Worm (Caenorhabditis elegans) whole organism, mixed stage, embryonic: ENCODE results near the gene zim-1.

Source experiments
- M03D4.4 ChIP-seq: sonication (generic microtip); optimal IDR thresholded peaks from 2 replicates; lab custom pipeline; 2017; ENCODE audit warnings: mild to moderate bottlenecking, missing genetic modification characterization, missing compliant biosample characterization
- bed-3 ChIP-seq: fragments of 200-800 bp; sonication (Bioruptor generic); optimal IDR thresholded peaks from 3 replicates; lab custom pipeline; 2018; ENCODE audit warnings: mild to moderate bottlenecking, missing genetic modification characterization, moderate library complexity, missing compliant biosample characterization
- blmp-1 ChIP-seq: fragments of 150-350 bp; optimal IDR thresholded peaks from 2 replicates; lab custom pipeline; 2014; ENCODE audit warnings: missing biosample characterization, missing genetic modification characterization
- ceh-39 ChIP-seq: fragments of 150-350 bp; optimal IDR thresholded peaks from 2 replicates; lab custom pipeline; 2014; ENCODE audit warnings: missing biosample characterization, missing genetic modification characterization
- ceh-43 ChIP-seq: fragments of 200-800 bp; sonication (Bioruptor generic); optimal IDR thresholded peaks from 2 replicates; lab custom pipeline; 2018; ENCODE audit warnings: mild to moderate bottlenecking, missing genetic modification characterization, moderate library complexity, missing compliant biosample characterization
- ceh-83 ChIP-seq: fragments of 200-800 bp; sonication (Bioruptor generic); optimal IDR thresholded peaks from 2 replicates; lab custom pipeline; 2018; ENCODE audit warnings: mild to moderate bottlenecking, missing genetic modification characterization, missing compliant biosample characterization
- ces-1 ChIP-seq: fragments of 150-350 bp; optimal IDR thresholded peaks from 2 replicates; lab custom pipeline; 2014; ENCODE audit warnings: missing biosample characterization, missing genetic modification reagents, missing genetic modification characterization
- cnd-1 ChIP-seq: fragments of 200-800 bp; sonication (Bioruptor generic); optimal IDR thresholded peaks from 2 replicates; lab custom pipeline; 2018; ENCODE audit warnings: mild to moderate bottlenecking, missing genetic modification characterization, missing compliant biosample characterization
- drap-1 ChIP-seq: fragments of 200-800 bp; sonication (Bioruptor generic); optimal IDR thresholded peaks from 3 replicates; lab custom pipeline; 2018; ENCODE audit warnings: mild to moderate bottlenecking, missing genetic modification characterization, missing compliant biosample characterization
- elt-3 ChIP-seq: fragments of 150-350 bp; optimal IDR thresholded peaks from 2 replicates; lab custom pipeline; 2014; ENCODE audit warnings: missing biosample characterization, missing genetic modification characterization
- ham-2 ChIP-seq: fragments of 200-800 bp; sonication (Bioruptor generic); optimal IDR thresholded peaks from 2 replicates; lab custom pipeline; 2018; ENCODE audit warnings: mild to moderate bottlenecking, missing genetic modification characterization, missing compliant biosample characterization
- hlh-1 ChIP-seq: fragments of 150-350 bp; optimal IDR thresholded peaks from 2 replicates; lab custom pipeline; 2014; ENCODE audit warnings: missing biosample characterization, missing genetic modification reagents, missing genetic modification characterization
- lin-13 ChIP-seq: fragments of 150-350 bp; optimal IDR thresholded peaks from 2 replicates; lab custom pipeline; 2014; ENCODE audit warnings: missing biosample characterization, missing genetic modification characterization
- lin-32 ChIP-seq: fragments of 200-800 bp; sonication (Bioruptor generic); optimal IDR thresholded peaks from 2 replicates; lab custom pipeline; 2018; ENCODE audit warnings: mild to moderate bottlenecking, missing genetic modification characterization, missing compliant biosample characterization
- lsy-2 ChIP-seq: fragments of 150-350 bp; optimal IDR thresholded peaks from 2 replicates; lab custom pipeline; 2014; ENCODE audit warnings: missing biosample characterization, missing genetic modification characterization
- mab-5 ChIP-seq: fragments of 150-350 bp; optimal IDR thresholded peaks from 2 replicates; lab custom pipeline; 2014; ENCODE audit warnings: missing biosample characterization, missing genetic modification characterization
- mls-2 ChIP-seq: sonication (generic microtip); optimal IDR thresholded peaks from 2 replicates; lab custom pipeline; 2016; ENCODE audit warnings: mild to moderate bottlenecking, missing genetic modification characterization, moderate library complexity, missing compliant biosample characterization
- nhr-12 ChIP-seq: fragments of 150-350 bp; optimal IDR thresholded peaks from 2 replicates; lab custom pipeline; 2014; ENCODE audit warnings: missing biosample characterization, missing genetic modification characterization
- nhr-2 ChIP-seq: fragments of 150-350 bp; optimal IDR thresholded peaks from 2 replicates; lab custom pipeline; 2014; ENCODE audit warnings: missing biosample characterization, missing genetic modification characterization
- nhr-237 ChIP-seq: fragments of 150-350 bp; optimal IDR thresholded peaks from 2 replicates; lab custom pipeline; 2014; ENCODE audit warnings: missing biosample characterization, missing genetic modification characterization
- nhr-28 ChIP-seq: fragments of 150-350 bp; optimal IDR thresholded peaks from 2 replicates; lab custom pipeline; 2014; ENCODE audit warnings: missing biosample characterization, missing genetic modification characterization
- nhr-76 ChIP-seq: sonication (generic microtip); optimal IDR thresholded peaks from 2 replicates; lab custom pipeline; 2017; ENCODE audit warnings: missing biosample characterization, missing genetic modification characterization
- pha-4 ChIP-seq: fragments of 150-350 bp; optimal IDR thresholded peaks from 2 replicates; lab custom pipeline; 2018; ENCODE audit warnings: missing biosample characterization, missing genetic modification reagents, missing genetic modification characterization
- sem-2 ChIP-seq: fragments of 200-800 bp; sonication (Bioruptor generic); optimal IDR thresholded peaks from 2 replicates; lab custom pipeline; 2018; ENCODE audit warnings: mild to moderate bottlenecking, missing genetic modification characterization, missing compliant biosample characterization
- snpc-4 ChIP-seq: fragments of 150-350 bp; optimal IDR thresholded peaks from 2 replicates; lab custom pipeline; 2014; ENCODE audit warnings: missing biosample characterization, missing genetic modification characterization
- tbx-8 ChIP-seq: fragments of 200-800 bp; sonication (Bioruptor generic); optimal IDR thresholded peaks from 2 replicates; lab custom pipeline; 2018; ENCODE audit warnings: mild to moderate bottlenecking, missing genetic modification characterization, moderate library complexity, missing compliant biosample characterization
- unc-120 ChIP-seq: sonication (generic microtip); optimal IDR thresholded peaks from 2 replicates; lab custom pipeline; 2017; ENCODE audit warnings: missing genetic modification characterization, missing compliant biosample characterization; ENCODE audit not compliant: poor library complexity, severe bottlenecking
- unc-39 ChIP-seq: fragments of 150-350 bp; optimal IDR thresholded peaks from 2 replicates; lab custom pipeline; 2014; ENCODE audit warnings: missing biosample characterization, missing genetic modification characterization
- unc-62 ChIP-seq: fragments of 150-350 bp; optimal IDR thresholded peaks from 2 replicates; lab custom pipeline; 2014; ENCODE audit warnings: missing biosample characterization, missing genetic modification reagents, missing genetic modification characterization
- zip-8 ChIP-seq: fragments of 150-350 bp; optimal IDR thresholded peaks from 2 replicates; lab custom pipeline; 2014; ENCODE audit warnings: missing biosample characterization, missing genetic modification characterization
- ztf-11 ChIP-seq: fragments of 150-350 bp; optimal IDR thresholded peaks from 2 replicates; lab custom pipeline; 2014; ENCODE audit warnings: missing biosample characterization, missing genetic modification characterization

The zim-1 gene

DNA sequence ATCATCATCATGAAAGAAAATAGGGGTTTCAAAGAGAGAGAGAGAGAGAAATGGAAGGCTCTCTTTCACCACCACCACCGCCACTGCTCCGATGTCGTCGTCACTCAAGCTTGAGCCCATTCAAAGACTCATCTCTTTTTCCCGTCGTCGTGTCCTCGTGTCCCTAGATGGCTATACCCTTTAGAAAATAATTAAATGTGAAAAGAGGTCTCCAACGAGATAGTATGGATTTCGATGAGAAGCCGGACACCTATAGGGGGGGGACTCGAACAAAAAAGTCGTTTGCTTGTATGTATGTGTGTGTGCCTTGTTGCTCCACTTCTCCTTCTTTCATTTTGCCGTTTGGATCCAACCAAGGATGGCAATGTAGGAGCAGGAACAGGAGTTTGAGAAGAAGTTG lies 41.9 kb upstream of the zim-1 start:
- TF ChIP-seq hlh-1 (tag; lab: Kevin White, UChicago) = no peak
- TF ChIP-seq unc-120 = peak; percentile 0
- TF ChIP-seq ces-1 = peak; percentile 70
- peak; percentile 4 for TF ChIP-seq unc-62 (GFP tag; lab: Kevin White, UChicago)

DNA sequence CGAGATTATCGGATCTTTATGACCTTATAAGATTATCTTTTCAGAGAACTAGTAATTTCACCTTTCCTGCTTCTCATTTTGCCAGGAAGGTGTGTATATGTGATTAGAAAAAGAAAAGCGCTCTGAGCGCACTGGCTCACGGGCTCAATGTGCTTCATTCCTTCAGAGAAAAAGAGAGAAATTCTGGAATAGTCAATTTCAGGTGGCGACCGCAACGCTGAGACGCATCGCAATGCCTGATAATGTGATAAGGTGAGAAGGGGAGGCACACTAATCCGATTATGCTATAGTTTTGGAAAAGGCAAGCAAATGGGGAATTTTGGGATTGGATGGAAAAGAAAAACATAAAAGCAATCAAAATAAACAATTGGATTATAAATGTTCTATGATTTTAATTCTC lies 40.9 kb upstream of the zim-1 start:
- TF ChIP-seq nhr-2 (tag; lab: Kevin White, UChicago) (no peak), ces-1 (peak; percentile 55)

DNA sequence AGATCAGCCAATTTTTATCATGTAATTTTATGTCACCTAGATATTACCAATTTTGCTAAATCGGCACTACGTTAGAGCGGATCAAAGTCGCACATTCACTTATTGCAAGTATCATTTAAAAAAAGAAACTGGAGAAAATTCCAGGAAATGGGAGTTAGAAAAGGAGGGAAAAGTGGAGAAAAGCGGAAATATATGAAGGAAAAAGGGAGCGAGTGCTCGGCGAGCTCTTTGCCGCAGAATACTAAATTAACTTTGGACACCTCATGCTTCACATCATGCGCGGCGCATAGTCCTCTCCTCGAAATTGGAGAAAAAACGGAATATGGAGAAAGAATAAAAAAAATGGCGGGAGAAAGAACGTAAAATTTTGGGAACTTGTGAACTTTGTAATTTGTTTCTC lies 39.3 kb upstream of the zim-1 start:
- TF ChIP-seq ceh-39 (tag; lab: Kevin White, UChicago) (no peak), ces-1 (peak; percentile 68)

DNA sequence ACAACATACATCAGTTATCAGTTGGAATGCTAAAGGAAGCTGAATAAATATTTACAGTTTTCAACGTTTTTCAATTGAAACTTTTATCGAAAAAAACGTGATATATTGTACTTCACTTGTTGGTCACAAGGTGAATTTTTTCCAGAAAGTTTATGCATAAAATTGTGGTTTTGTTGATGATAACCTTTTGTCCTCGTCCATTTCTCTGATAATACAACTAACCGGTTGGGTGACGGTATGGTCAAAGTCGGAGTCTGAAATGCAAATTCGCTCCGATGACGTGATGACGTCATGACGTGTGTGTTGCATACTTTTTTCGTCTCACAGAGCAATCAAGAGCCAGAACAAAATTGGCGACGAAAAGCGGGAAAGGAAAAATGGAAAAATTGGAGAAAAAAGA lies 35.5 kb upstream of the zim-1 start:
- TF ChIP-seq ceh-83 (no peak), zip-8 (tag; lab: Kevin White, UChicago) (peak; percentile 70), unc-62 (GFP tag; lab: Kevin White, UChicago) (no peak), ces-1 (no peak), ztf-11 (no peak)

DNA sequence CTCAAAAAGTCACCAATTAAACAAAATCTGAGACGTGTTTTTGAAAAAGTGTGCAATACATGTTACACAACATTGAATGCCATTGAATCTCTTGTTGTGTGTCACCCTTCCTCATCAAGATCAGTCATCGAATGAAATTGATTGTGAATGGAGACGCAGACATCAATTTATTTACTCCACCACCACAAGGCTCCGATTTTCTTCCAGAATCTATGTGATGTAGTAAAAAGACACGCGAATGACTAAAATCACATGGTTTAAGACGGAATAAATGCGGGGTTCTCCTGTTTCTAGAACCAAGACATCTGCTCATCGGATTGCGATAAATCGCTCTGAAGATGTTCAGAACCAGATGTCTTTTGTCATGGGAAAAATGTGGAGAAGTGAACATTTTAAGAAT lies 34.1 kb upstream of the zim-1 start:
- TF ChIP-seq mab-5 (tag; lab: Kevin White, UChicago) = no peak
- peak; percentile 73 for TF ChIP-seq unc-62 (GFP tag; lab: Kevin White, UChicago)

DNA sequence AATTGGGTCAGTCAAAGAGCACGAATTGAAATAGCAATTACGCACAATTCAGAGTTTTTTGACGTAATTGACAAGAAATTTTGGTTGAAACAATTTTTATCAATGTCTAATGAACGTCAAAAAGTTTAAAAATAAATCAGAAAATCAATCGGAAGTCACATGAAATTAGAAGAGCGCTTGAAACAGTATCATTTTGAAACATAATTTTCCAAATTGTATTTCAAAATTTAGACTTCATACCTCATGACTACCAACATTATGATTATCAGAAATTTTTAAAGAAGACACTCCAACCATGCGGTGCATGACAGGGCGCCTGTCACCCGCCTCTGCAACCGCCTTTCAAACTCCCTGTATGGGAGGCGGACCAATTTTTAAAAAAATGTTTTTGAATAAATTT lies 33.6 kb upstream of the zim-1 start:
- no peak for TF ChIP-seq ham-2 (GFP tag; lab: Kevin White, UChicago)
- TF ChIP-seq bed-3 (GFP tag; lab: Kevin White, UChicago) = no peak
- TF ChIP-seq lsy-2 (tag; lab: Kevin White, UChicago) = no peak
- no peak for TF ChIP-seq ces-1
- no peak for TF ChIP-seq nhr-28 (tag; lab: Kevin White, UChicago)
- TF ChIP-seq elt-3 (tag; lab: Kevin White, UChicago) = no peak
- no peak for TF ChIP-seq drap-1
- no peak for TF ChIP-seq zip-8 (tag; lab: Kevin White, UChicago)
- TF ChIP-seq nhr-237 (tag; lab: Kevin White, UChicago) = no peak

DNA sequence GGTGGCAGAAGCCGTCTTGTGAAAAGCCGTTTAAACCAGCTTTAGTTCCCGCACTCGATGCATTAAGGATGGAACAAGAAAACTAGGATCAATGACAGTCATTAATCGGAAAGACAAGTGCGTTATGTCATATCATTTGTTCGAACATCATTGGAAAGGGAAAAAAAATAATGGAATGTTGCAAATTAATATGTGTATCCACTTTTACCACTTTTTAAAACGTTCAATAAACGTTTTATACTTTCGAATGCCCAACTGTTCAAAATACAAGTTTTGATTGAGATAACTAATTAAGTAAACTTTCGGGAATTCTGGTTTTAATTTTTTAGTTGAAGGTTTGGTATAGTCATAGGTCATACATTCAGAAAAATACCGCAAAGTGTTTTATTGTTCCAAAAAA lies 31.8 kb upstream of the zim-1 start, which contains the start of gene C02F4.4:
Gene C02F4.4, minus strand, starts transcription at position 101 of the 400 bp plus-strand sequence.
- TF ChIP-seq elt-3 (tag; lab: Kevin White, UChicago) (no peak), ceh-39 (tag; lab: Kevin White, UChicago) (no peak), cnd-1 (tag; lab: Kevin White, UChicago) (no peak), nhr-28 (tag; lab: Kevin White, UChicago) (no peak), unc-39 (tag; lab: Kevin White, UChicago) (no peak), nhr-237 (tag; lab: Kevin White, UChicago) (no peak), unc-120 (no peak), nhr-2 (tag; lab: Kevin White, UChicago) (no peak), sem-2 (GFP tag; lab: Kevin White, UChicago) (no peak), ceh-43 (GFP tag; lab: Kevin White, UChicago) (no peak), nhr-76 (tag; lab: Kevin White, UChicago) (no peak), mls-2 (no peak), pha-4 (tag; lab: Kevin White, UChicago) (no peak), lin-32 (GFP tag; lab: Kevin White, UChicago) (no peak), tbx-8 (GFP tag; lab: Kevin White, UChicago) (no peak), blmp-1 (no peak), zip-8 (tag; lab: Kevin White, UChicago) (no peak), lin-13 (tag; lab: Kevin White, UChicago) (no peak)

DNA sequence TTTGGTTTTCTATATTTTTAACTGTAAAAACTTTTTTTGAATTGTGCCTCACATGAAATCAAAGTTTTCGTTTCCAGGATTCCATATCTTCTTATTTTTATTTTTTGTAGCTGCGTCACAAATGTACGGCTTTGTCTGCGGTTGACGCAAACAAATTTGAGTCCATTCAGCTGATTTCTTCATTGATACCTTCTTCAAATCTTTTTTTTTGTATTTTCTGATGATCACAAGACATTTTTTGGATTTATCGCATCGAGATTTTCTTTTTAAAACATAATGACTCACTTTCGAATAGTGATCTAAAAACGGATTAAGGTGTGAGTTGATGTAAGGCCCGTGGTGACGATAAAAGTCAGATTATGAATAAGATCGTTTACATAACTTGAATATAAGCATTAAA lies 28.2 kb upstream of the zim-1 start:
- TF ChIP-seq bed-3 (GFP tag; lab: Kevin White, UChicago) (no peak), cnd-1 (tag; lab: Kevin White, UChicago) (no peak), ceh-39 (tag; lab: Kevin White, UChicago) (no peak), unc-39 (tag; lab: Kevin White, UChicago) (no peak), M03D4.4 (no peak), ceh-43 (GFP tag; lab: Kevin White, UChicago) (no peak), nhr-28 (tag; lab: Kevin White, UChicago) (no peak), snpc-4 (tag; lab: Kevin White, UChicago) (no peak), nhr-12 (tag; lab: Kevin White, UChicago) (no peak), ham-2 (GFP tag; lab: Kevin White, UChicago) (no peak), unc-120 (no peak)
